Worm (Caenorhabditis elegans) whole organism, late embryonic: Measurements from ENCODE around the gene fbxa-201.

Experiments
- F13H6.1 ChIP-seq: sonication (generic microtip); optimal IDR thresholded peaks from 2 replicates; lab custom pipeline; 2016; ENCODE audit warnings: missing genetic modification characterization, missing compliant biosample characterization
- K09A11.1 ChIP-seq: sonication (generic microtip); optimal IDR thresholded peaks from 2 replicates; lab custom pipeline; 2017; ENCODE audit warnings: antibody characterized with exemption, mild to moderate bottlenecking, missing genetic modification characterization, missing compliant biosample characterization; ENCODE audit not compliant: insufficient read depth
- ahr-1 ChIP-seq: sonication (generic microtip); optimal IDR thresholded peaks from 2 replicates; lab custom pipeline; 2016; ENCODE audit warnings: missing genetic modification characterization, missing compliant biosample characterization
- ama-1 ChIP-seq: fragments of 150-350 bp; optimal IDR thresholded peaks from 2 replicates; lab custom pipeline; 2014
- ceh-14 ChIP-seq: sonication (generic microtip); optimal IDR thresholded peaks from 2 replicates; lab custom pipeline; 2016; ENCODE audit warnings: missing genotype, missing genetic modification characterization, missing compliant biosample characterization
- ceh-18 ChIP-seq: sonication (generic microtip); optimal IDR thresholded peaks from 2 replicates; lab custom pipeline; 2016; ENCODE audit warnings: missing genetic modification characterization, missing compliant biosample characterization
- ceh-19 ChIP-seq: fragments of 200-800 bp; sonication (Bioruptor generic); optimal IDR thresholded peaks from 2 replicates; lab custom pipeline; 2018; ENCODE audit warnings: mild to moderate bottlenecking, missing genetic modification characterization, missing compliant biosample characterization
- ceh-24 ChIP-seq: sonication (generic microtip); optimal IDR thresholded peaks from 2 replicates; lab custom pipeline; 2016; ENCODE audit warnings: mild to moderate bottlenecking, missing genetic modification characterization, missing compliant biosample characterization
- ceh-31 ChIP-seq: sonication (generic microtip); optimal IDR thresholded peaks from 2 replicates; lab custom pipeline; 2016; ENCODE audit warnings: missing genetic modification characterization, missing compliant biosample characterization
- ceh-45 ChIP-seq: fragments of 200-800 bp; sonication (Bioruptor generic); IDR thresholded peaks from 2 replicates; pipeline ENCODE4 v1.3.6; 2022; ENCODE audit warnings: missing genetic modification reagents, missing genetic modification characterization, missing compliant biosample characterization
- ceh-48 ChIP-seq: sonication (generic microtip); optimal IDR thresholded peaks from 2 replicates; lab custom pipeline; 2016; ENCODE audit warnings: missing genetic modification characterization, inconsistent platforms, missing compliant biosample characterization
- dmd-4 ChIP-seq: sonication (generic microtip); optimal IDR thresholded peaks from 2 replicates; lab custom pipeline; 2016; ENCODE audit warnings: borderline replicate concordance, missing genetic modification characterization, missing compliant biosample characterization
- elt-2 ChIP-seq: sonication (generic microtip); optimal IDR thresholded peaks from 2 replicates; lab custom pipeline; 2016; ENCODE audit warnings: missing genetic modification reagents, missing genetic modification characterization, missing compliant biosample characterization
- gmeb-2 ChIP-seq: sonication (generic microtip); optimal IDR thresholded peaks from 2 replicates; lab custom pipeline; 2016; ENCODE audit warnings: missing genetic modification characterization, inconsistent platforms, missing compliant biosample characterization
- hlh-13 ChIP-seq: fragments of 200-800 bp; sonication (Bioruptor generic); optimal IDR thresholded peaks from 2 replicates; lab custom pipeline; 2018; ENCODE audit warnings: mild to moderate bottlenecking, missing genetic modification characterization, missing compliant biosample characterization
- hlh-6 ChIP-seq: sonication (generic microtip); optimal IDR thresholded peaks from 2 replicates; lab custom pipeline; 2016; ENCODE audit warnings: missing genotype, missing genetic modification characterization, missing compliant biosample characterization
- hlh-8 ChIP-seq: sonication (generic microtip); optimal IDR thresholded peaks from 2 replicates; lab custom pipeline; 2016; ENCODE audit warnings: missing genotype, missing genetic modification characterization, missing compliant biosample characterization
- lim-6 ChIP-seq: sonication (generic microtip); optimal IDR thresholded peaks from 2 replicates; lab custom pipeline; 2016; ENCODE audit warnings: missing genetic modification characterization, missing compliant biosample characterization
- madf-2 ChIP-seq: sonication (generic microtip); optimal IDR thresholded peaks from 2 replicates; lab custom pipeline; 2017; ENCODE audit warnings: missing genetic modification characterization, missing compliant biosample characterization
- nfya-1 ChIP-seq: sonication (generic microtip); optimal IDR thresholded peaks from 2 replicates; lab custom pipeline; 2017; ENCODE audit warnings: missing genetic modification characterization, mild to moderate bottlenecking, missing compliant biosample characterization, antibody characterized with exemption, moderate library complexity
- nhr-232 ChIP-seq: sonication (generic microtip); optimal IDR thresholded peaks from 2 replicates; lab custom pipeline; 2016; ENCODE audit warnings: missing genetic modification characterization, missing compliant biosample characterization
- pag-3 ChIP-seq: sonication (generic microtip); optimal IDR thresholded peaks from 2 replicates; lab custom pipeline; 2016; ENCODE audit warnings: missing compliant biosample characterization, missing genetic modification characterization, borderline replicate concordance
- pha-2 ChIP-seq: sonication (generic microtip); optimal IDR thresholded peaks from 2 replicates; lab custom pipeline; 2017; ENCODE audit warnings: mild to moderate bottlenecking, missing genetic modification characterization, missing compliant biosample characterization
- pqm-1 ChIP-seq: sonication (generic microtip); optimal IDR thresholded peaks from 2 replicates; lab custom pipeline; 2016; ENCODE audit warnings: missing genetic modification characterization, missing compliant biosample characterization
- pros-1 ChIP-seq: fragments of 150-350 bp; optimal IDR thresholded peaks from 2 replicates; lab custom pipeline; 2014; ENCODE audit warnings: missing biosample characterization, missing genetic modification reagents, missing genetic modification characterization
- rnt-1 ChIP-seq: sonication (generic microtip); optimal IDR thresholded peaks from 2 replicates; lab custom pipeline; 2016; ENCODE audit warnings: missing genetic modification characterization, missing compliant biosample characterization
- sdc-2 ChIP-seq: sonication (generic microtip); optimal IDR thresholded peaks from 2 replicates; lab custom pipeline; 2016; ENCODE audit warnings: missing genotype, missing genetic modification characterization, missing compliant biosample characterization
- sox-4 ChIP-seq: sonication (generic microtip); optimal IDR thresholded peaks from 2 replicates; lab custom pipeline; 2017; ENCODE audit warnings: mild to moderate bottlenecking, missing genetic modification characterization, inconsistent platforms, missing compliant biosample characterization
- syd-9 ChIP-seq: sonication (generic microtip); optimal IDR thresholded peaks from 2 replicates; lab custom pipeline; 2016; ENCODE audit warnings: mild to moderate bottlenecking, missing genetic modification characterization, moderate library complexity, missing compliant biosample characterization
- tbx-2 ChIP-seq: sonication (generic microtip); optimal IDR thresholded peaks from 2 replicates; lab custom pipeline; 2016; ENCODE audit warnings: missing genetic modification characterization, missing compliant biosample characterization
- ttx-3 ChIP-seq: sonication (generic microtip); optimal IDR thresholded peaks from 2 replicates; lab custom pipeline; 2016; ENCODE audit warnings: missing genetic modification reagents, missing genetic modification characterization, missing compliant biosample characterization
- unc-3 ChIP-seq, 2 experiments: fragments of 200-800 bp in 1 of 2; sonication (Bioruptor generic) in 1 of 2; sonication (generic microtip) in 1 of 2; conservative IDR thresholded peaks in 1 of 2; optimal IDR thresholded peaks in 1 of 2; 2 replicates each; pipeline versions ENCODE4 v1.3.6 to Lab custom; 2016 to 2022; ENCODE audit warnings: missing compliant biosample characterization in 2 of 2, missing genetic modification characterization in 2 of 2, missing genetic modification reagents in 1 of 2
- unc-42 ChIP-seq: sonication (generic microtip); optimal IDR thresholded peaks from 2 replicates; lab custom pipeline; 2016; ENCODE audit warnings: missing genotype, missing genetic modification characterization, missing compliant biosample characterization
- unc-55 ChIP-seq: sonication (generic microtip); optimal IDR thresholded peaks from 2 replicates; lab custom pipeline; 2017; ENCODE audit warnings: missing biosample characterization, missing genetic modification reagents, missing genetic modification characterization
- zip-5 ChIP-seq: sonication (generic microtip); optimal IDR thresholded peaks from 2 replicates; lab custom pipeline; 2016; ENCODE audit warnings: missing genetic modification characterization, missing compliant biosample characterization
- ztf-16 ChIP-seq: sonication (generic microtip); optimal IDR thresholded peaks from 2 replicates; lab custom pipeline; 2017; ENCODE audit warnings: missing genetic modification characterization, missing compliant biosample characterization

fbxa-201 gene

DNA sequence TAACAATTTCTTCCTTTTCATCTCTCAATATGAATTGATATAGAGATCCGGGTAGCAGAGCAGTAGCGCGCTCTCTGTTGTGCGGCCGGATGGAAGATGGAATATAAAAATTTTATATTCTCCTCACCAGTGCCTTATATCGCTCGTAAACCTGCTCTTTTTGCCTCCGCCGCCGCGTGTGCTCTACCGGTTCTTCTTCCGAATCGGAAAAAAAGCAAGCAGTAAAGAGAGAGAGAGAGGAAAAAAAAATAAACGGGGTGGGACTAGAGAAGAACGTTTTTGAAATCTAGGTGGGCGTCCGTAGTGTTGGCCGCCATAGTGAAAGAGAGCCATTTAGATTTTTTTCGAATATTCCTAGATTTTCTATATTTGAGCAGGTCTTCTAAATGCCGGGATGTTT, 37.2 kb upstream of the fbxa-201 start, which contains the start of gene glb-25:
TSS of gene glb-25 (plus strand) at position 301 of the 400 bp plus-strand sequence.
- TF ChIP-seq ttx-3 (tag; lab: Kevin White, UChicago) (no peak), ceh-45 (no peak), sox-4 (no peak), gmeb-2 (tag; lab: Kevin White, UChicago) (no peak), zip-5 (tag; lab: Kevin White, UChicago) (no peak)
- TF ChIP-seq, all 69 proteins: peak for 0

DNA sequence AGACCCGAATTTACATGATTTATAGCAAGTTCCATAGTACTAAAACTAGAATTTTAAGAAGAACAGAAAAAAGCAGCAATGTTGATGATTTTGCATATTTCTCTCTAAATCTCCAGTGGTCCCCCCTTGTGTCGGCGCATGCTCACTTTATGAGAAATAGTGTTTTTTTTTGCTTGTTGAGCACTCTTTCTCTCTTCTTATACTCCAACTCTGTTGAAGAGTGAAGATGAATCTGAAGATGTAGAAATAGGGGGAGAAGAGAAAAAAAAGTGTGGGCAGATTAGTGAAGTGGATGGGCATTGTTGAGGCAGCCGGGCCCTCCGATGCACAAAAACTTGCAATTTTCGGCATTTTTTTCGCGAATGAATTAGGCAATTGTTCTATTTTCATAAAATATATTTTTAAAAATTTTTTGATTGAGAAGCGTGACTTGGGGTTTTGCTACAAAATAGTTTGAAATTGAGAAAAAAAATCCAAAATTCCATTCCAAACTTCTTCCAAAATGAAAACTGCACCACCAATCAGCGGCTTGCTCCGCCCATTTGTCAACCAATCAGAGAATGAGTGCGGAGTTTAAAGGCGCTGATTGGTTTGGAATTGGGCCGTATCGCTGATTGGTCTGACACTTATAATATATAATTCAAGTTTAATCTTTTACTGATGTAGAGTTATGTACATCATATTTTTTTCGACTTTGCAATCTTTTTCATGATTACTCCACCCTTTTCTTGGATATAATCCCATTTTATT, 34.5 kb upstream of the fbxa-201 start:
- TF ChIP-seq nfya-1 (tag; lab: Kevin White, UChicago) = peak; percentile 89
- no peak for TF ChIP-seq hlh-13 (GFP tag; lab: Kevin White, UChicago)
- TF ChIP-seq, all 69 proteins: peak for 1

DNA sequence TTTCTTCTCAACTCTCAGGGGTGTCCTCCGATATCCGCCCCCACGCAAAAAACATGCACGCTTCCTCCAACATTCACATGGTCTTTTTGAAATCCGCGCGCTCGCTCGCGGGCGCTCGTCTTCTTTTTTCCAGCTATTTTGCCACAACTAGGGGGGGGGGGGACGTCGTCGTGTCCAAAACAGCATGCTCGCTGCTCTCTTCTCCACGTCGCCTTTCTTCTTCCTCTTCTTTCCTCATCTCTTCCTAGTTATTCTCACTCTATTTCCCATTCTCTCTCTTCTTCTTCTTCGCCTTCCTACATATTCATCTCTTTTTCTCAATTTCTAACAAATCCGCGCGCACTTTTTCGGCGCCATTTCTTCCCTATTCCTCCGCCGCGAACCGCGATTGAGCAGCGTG, 31.7 kb upstream of the fbxa-201 start:
- no peak for TF ChIP-seq elt-2
- no peak for TF ChIP-seq nhr-232
- TF ChIP-seq sox-4 = no peak
- no peak for TF ChIP-seq K09A11.1 (tag; lab: Kevin White, UChicago)
- no peak for TF ChIP-seq pqm-1
- no peak for TF ChIP-seq nfya-1 (tag; lab: Kevin White, UChicago)
- peak; percentile 32 for TF ChIP-seq ceh-14 (tag; lab: Kevin White, UChicago)
- peak; percentile 56 for TF ChIP-seq ceh-31 (tag; lab: Kevin White, UChicago)
- peak; percentile 23 for TF ChIP-seq tbx-2 (tag; lab: Kevin White, UChicago)
- no peak for TF ChIP-seq sdc-2 (tag; lab: Kevin White, UChicago)
- no peak for TF ChIP-seq gmeb-2 (tag; lab: Kevin White, UChicago)
- TF ChIP-seq hlh-6 (tag; lab: Kevin White, UChicago) = no peak
- peak; percentile 26 for TF ChIP-seq ceh-18
- peak; percentile 3 for TF ChIP-seq dmd-4 (tag; lab: Kevin White, UChicago)
- TF ChIP-seq unc-42 = peak; percentile 68

DNA sequence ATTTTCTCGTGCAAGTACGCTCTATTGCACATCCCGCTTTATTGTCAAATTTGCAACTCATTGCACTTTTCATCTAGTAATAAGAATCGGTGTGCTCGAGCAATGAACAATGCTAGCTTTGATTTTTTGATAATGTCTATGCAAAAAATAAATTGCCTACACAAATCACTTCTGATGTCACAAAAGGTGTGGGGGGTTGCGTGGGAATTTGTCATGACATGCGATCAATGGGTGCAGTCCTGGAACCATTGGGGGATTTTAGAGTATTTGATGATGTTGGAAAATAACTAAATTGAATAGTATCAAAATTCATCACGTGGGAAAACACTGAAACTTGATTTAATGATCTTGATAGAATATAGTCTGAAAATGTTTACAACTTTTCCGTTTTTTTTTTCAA, 29.3 kb upstream of the fbxa-201 start:
- TF ChIP-seq madf-2 (tag; lab: Kevin White, UChicago) (no peak), hlh-13 (GFP tag; lab: Kevin White, UChicago) (no peak), rnt-1 (tag; lab: Kevin White, UChicago) (no peak), unc-3 (GFP tag; conservative IDR thresholded peaks at IDR 0.05; lab: Robert Waterston, UW) (no peak), unc-3 (tag; optimal IDR thresholded peaks at IDR 0.05; lab: Kevin White, UChicago) (no peak), hlh-8 (tag; lab: Kevin White, UChicago) (no peak), pag-3 (tag; lab: Kevin White, UChicago) (no peak), hlh-6 (tag; lab: Kevin White, UChicago) (no peak), pros-1 (tag; lab: Kevin White, UChicago) (no peak), ceh-19 (GFP tag; lab: Kevin White, UChicago) (no peak), ahr-1 (no peak)
- TF ChIP-seq, all 69 proteins: peak for 0

DNA sequence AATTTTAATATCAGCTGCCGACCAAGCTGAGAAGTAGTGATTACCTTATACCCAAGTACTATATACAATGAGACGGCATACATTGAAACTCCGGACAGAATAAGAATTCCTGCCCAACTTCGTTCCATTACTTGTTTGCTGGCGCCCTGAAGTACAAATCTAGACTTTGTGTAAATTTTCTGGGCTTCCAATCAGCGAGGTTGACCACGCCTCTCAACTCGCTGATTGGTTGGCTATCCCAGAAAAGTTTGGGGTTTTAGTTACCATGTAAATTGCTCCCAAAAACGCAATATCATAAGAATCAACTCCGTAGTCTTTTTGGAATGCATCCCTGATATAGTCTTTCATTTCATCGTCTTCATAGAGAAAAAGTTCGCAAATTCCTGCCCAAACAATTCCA, 19.9 kb upstream of the fbxa-201 start:
- TF ChIP-seq unc-42 (no peak), nfya-1 (tag; lab: Kevin White, UChicago) (peak; percentile 80)

DNA sequence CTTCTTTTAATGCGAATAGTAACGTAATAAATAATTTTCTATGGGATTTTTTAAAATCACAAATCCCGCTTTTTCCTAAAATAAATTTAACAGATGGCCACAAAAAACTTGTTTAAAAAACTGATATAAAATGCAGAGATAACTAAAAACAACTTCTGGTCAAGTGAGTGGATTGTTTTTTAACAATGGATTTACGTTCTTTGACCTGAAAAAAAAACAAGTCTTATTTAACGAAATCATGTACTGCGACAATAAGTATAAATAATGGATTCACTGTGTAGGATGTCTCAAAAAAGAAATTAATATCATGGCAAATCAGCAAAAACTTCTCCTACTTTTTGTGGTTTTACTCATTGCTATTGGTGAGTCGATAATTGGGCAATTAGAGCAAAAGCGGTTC, 18.0 kb upstream of the fbxa-201 start, which contains the start of gene fipr-25:
TSS of gene fipr-25 (plus strand) at position 301 of the 400 bp plus-strand sequence.
- TF ChIP-seq F13H6.1 (tag; lab: Kevin White, UChicago) = no peak
- no peak for TF ChIP-seq ceh-48 (tag; lab: Kevin White, UChicago)
- no peak for TF ChIP-seq syd-9 (tag; lab: Kevin White, UChicago)
- no peak for TF ChIP-seq ztf-16 (tag; lab: Kevin White, UChicago)
- TF ChIP-seq ahr-1 = no peak
- no peak for TF ChIP-seq ceh-18
- TF ChIP-seq pros-1 (tag; lab: Kevin White, UChicago) = no peak
- TF ChIP-seq unc-55 (GFP tag; lab: Kevin White, UChicago) = no peak
- TF ChIP-seq ceh-45 = no peak
- TF ChIP-seq rnt-1 (tag; lab: Kevin White, UChicago) = no peak
- TF ChIP-seq ama-1 (lab: Kevin White, UChicago) = no peak
- TF ChIP-seq ceh-24 = no peak
- TF ChIP-seq zip-5 (tag; lab: Kevin White, UChicago) = no peak
- TF ChIP-seq pha-2 (tag; lab: Kevin White, UChicago) = no peak
- no peak for TF ChIP-seq ttx-3 (tag; lab: Kevin White, UChicago)
- no peak for TF ChIP-seq lim-6
